Worm (Caenorhabditis elegans) whole organism, early embryonic: ENCODE data around the gene M02E1.4.

Experiments
- aly-1 ChIP-seq: sonication (generic microtip); optimal IDR thresholded peaks from 2 replicates; lab custom pipeline; 2016; ENCODE audit warnings: missing genetic modification characterization, missing compliant biosample characterization
- ama-1 ChIP-seq: fragments of 150-350 bp; optimal IDR thresholded peaks from 2 replicates; lab custom pipeline; 2014
- flt-1 ChIP-seq: fragments of 200-800 bp; sonication (Bioruptor generic); IDR thresholded peaks from 2 replicates; pipeline ENCODE4 v1.3.6; 2022; ENCODE audit warnings: missing genetic modification characterization, missing compliant biosample characterization
- hmg-4 ChIP-seq: fragments of 200-800 bp; sonication (Bioruptor generic); optimal IDR thresholded peaks from 2 replicates; lab custom pipeline; 2018; ENCODE audit warnings: mild to moderate bottlenecking, missing genetic modification characterization, missing compliant biosample characterization
- pes-1 ChIP-seq: fragments of 200-800 bp; sonication (Bioruptor generic); IDR thresholded peaks from 2 replicates; pipeline ENCODE4 v1.3.6; 2022; ENCODE audit warnings: missing genetic modification reagents, missing genetic modification characterization, missing compliant biosample characterization
- scrt-1 ChIP-seq: fragments of 200-800 bp; sonication (Bioruptor generic); IDR thresholded peaks from 2 replicates; pipeline ENCODE4 v1.3.6; 2022; ENCODE audit warnings: missing genetic modification characterization, missing compliant biosample characterization
- sea-1 ChIP-seq: fragments of 200-800 bp; sonication (Bioruptor generic); conservative IDR thresholded peaks from 2 replicates; pipeline ENCODE4 v1.3.6; 2022; ENCODE audit warnings: missing genetic modification characterization, missing compliant biosample characterization
- tbx-37 ChIP-seq: fragments of 200-800 bp; sonication (Bioruptor generic); conservative IDR thresholded peaks from 2 replicates; pipeline ENCODE4 v1.3.6; 2022; ENCODE audit warnings: missing genetic modification reagents, missing genetic modification characterization, missing compliant biosample characterization
- tra-4 ChIP-seq: sonication (generic microtip); optimal IDR thresholded peaks from 2 replicates; lab custom pipeline; 2017; ENCODE audit warnings: missing genetic modification characterization, missing compliant biosample characterization

DNA sequence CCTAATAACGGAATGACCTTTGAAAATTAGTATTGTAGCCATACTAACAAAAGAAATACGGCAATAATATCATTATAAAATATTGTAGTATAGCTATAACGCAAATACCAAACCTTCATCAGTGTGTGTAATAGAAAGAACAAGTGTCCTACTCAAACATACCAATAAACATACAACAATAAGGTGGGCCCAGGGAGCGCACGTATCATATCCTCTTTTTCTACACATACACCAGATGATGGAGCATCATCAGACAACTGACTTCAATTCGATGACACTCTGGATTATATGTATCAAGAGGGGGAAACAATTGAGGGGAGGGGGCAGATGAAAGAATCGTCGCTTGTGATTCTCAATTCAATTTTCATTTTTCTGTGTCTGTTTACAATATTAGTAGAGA, 12.8 kb upstream of the M02E1.4 start:
- TF ChIP-seq ama-1 (lab: Kevin White, UChicago) (no peak), flt-1 (GFP tag; lab: Robert Waterston, UW) (no peak), pes-1 (GFP tag; lab: Robert Waterston, UW) (no peak), hmg-4 (no peak), aly-1 (no peak), tra-4 (tag; lab: Kevin White, UChicago) (no peak), tbx-37 (no peak), scrt-1 (no peak), sea-1 (GFP tag; lab: Robert Waterston, UW) (no peak)
